Fruit fly (Drosophila melanogaster) whole organism, embryonic: ENCODE data around the gene CSN5.

Source experiments
- ATbp ChIP-seq: fragments of 200-800 bp; sonication (Bioruptor generic); optimal IDR thresholded peaks from 2 replicates; lab custom pipeline; 2017; ENCODE audit warnings: missing biosample characterization, mild to moderate bottlenecking, missing genetic modification characterization, missing genetic modification reagents
- B-H2 ChIP-seq: fragments of 200-800 bp; sonication (Bioruptor generic); optimal IDR thresholded peaks from 2 replicates; lab custom pipeline; 2018; ENCODE audit warnings: missing biosample characterization, mild to moderate bottlenecking, missing genetic modification characterization
- Bgb ChIP-seq: fragments of 200-800 bp; sonication (Bioruptor generic); IDR thresholded peaks from 2 replicates; pipeline ENCODE4 v1.3.6; 2022; ENCODE audit warnings: missing biosample characterization, missing genetic modification characterization; ENCODE audit not compliant: partially characterized antibody
- CG10209 ChIP-seq: fragments of 200-800 bp; sonication (Bioruptor generic); optimal IDR thresholded peaks from 3 replicates; lab custom pipeline; 2017; ENCODE audit warnings: missing biosample characterization, mild to moderate bottlenecking, missing genetic modification characterization, missing genetic modification reagents
- CG1024 ChIP-seq: fragments of 200-800 bp; sonication (Bioruptor generic); IDR thresholded peaks from 2 replicates; pipeline ENCODE4 v1.3.6; 2022; ENCODE audit warnings: missing biosample characterization, missing genetic modification characterization
- CG10267 ChIP-seq: fragments of 200-800 bp; sonication (Bioruptor generic); optimal IDR thresholded peaks from 2 replicates; lab custom pipeline; 2018; ENCODE audit warnings: missing biosample characterization, mild to moderate bottlenecking, missing genetic modification characterization, moderate library complexity
- CG12071 ChIP-seq: fragments of 200-800 bp; sonication (Bioruptor generic); optimal IDR thresholded peaks from 3 replicates; lab custom pipeline; 2018; ENCODE audit warnings: missing biosample characterization, mild to moderate bottlenecking, missing genetic modification characterization
- CG12219 ChIP-seq: fragments of 200-800 bp; sonication (Bioruptor generic); optimal IDR thresholded peaks from 3 replicates; lab custom pipeline; 2018; ENCODE audit warnings: missing biosample characterization, mild to moderate bottlenecking, missing genetic modification characterization
- CG12744 ChIP-seq: fragments of 200-800 bp; sonication (Bioruptor generic); optimal IDR thresholded peaks from 2 replicates; lab custom pipeline; 2016; ENCODE audit warnings: missing biosample characterization, missing genetic modification characterization
- CG14014 ChIP-seq: fragments of 200-800 bp; sonication (Bioruptor generic); IDR thresholded peaks from 2 replicates; pipeline ENCODE4 v1.3.6; 2022; ENCODE audit warnings: missing biosample characterization, missing genetic modification characterization
- CG14050 ChIP-seq: fragments of 200-800 bp; sonication (Bioruptor generic); IDR thresholded peaks from 3 replicates; pipeline ENCODE4 v1.3.6; 2022; ENCODE audit warnings: missing biosample characterization, missing genetic modification characterization
- CG15696 ChIP-seq: fragments of 200-800 bp; sonication (Bioruptor generic); optimal IDR thresholded peaks from 2 replicates; lab custom pipeline; 2019; ENCODE audit warnings: missing biosample characterization, mild to moderate bottlenecking, missing genetic modification characterization, moderate library complexity
- CG17385 ChIP-seq: fragments of 200-800 bp; sonication (Bioruptor generic); optimal IDR thresholded peaks from 3 replicates; lab custom pipeline; 2018; ENCODE audit warnings: missing biosample characterization, mild to moderate bottlenecking, missing genetic modification characterization
- CG17568 ChIP-seq: fragments of 200-800 bp; sonication (Bioruptor generic); optimal IDR thresholded peaks from 2 replicates; lab custom pipeline; 2018; ENCODE audit warnings: missing biosample characterization, mild to moderate bottlenecking, missing genetic modification characterization, moderate library complexity
- CG2129 ChIP-seq: fragments of 200-800 bp; sonication (Bioruptor generic); IDR thresholded peaks from 2 replicates; pipeline ENCODE4 v1.3.6; 2022; ENCODE audit warnings: missing biosample characterization, missing genetic modification characterization; ENCODE audit not compliant: partially characterized antibody
- CG2202 ChIP-seq: fragments of 200-800 bp; sonication (Bioruptor generic); optimal IDR thresholded peaks from 2 replicates; lab custom pipeline; 2018; ENCODE audit warnings: missing biosample characterization, mild to moderate bottlenecking, missing genetic modification characterization
- CG3163 ChIP-seq: fragments of 200-800 bp; sonication (Bioruptor generic); optimal IDR thresholded peaks from 3 replicates; lab custom pipeline; 2016; ENCODE audit warnings: missing biosample characterization, missing genetic modification characterization
- CG3281 ChIP-seq: fragments of 200-800 bp; sonication (Bioruptor generic); optimal IDR thresholded peaks from 3 replicates; lab custom pipeline; 2017; ENCODE audit warnings: missing biosample characterization, mild to moderate bottlenecking, missing genetic modification characterization
- CG4282 ChIP-seq: fragments of 200-800 bp; sonication (Bioruptor generic); optimal IDR thresholded peaks from 2 replicates; lab custom pipeline; 2016; ENCODE audit warnings: missing biosample characterization, missing genetic modification characterization
- CG6272 ChIP-seq: fragments of 200-800 bp; sonication (Bioruptor generic); IDR thresholded peaks from 2 replicates; pipeline ENCODE4 v1.3.6; 2022; ENCODE audit warnings: missing biosample characterization, missing genetic modification characterization
- CG6791 ChIP-seq: fragments of 200-800 bp; sonication (Bioruptor generic); IDR thresholded peaks from 3 replicates; pipeline ENCODE4 v1.3.6; 2022; ENCODE audit warnings: missing biosample characterization, missing genetic modification characterization; ENCODE audit not compliant: partially characterized antibody
- CG7271 ChIP-seq: fragments of 200-800 bp; sonication (Bioruptor generic); optimal IDR thresholded peaks from 2 replicates; lab custom pipeline; 2018; ENCODE audit warnings: missing biosample characterization, mild to moderate bottlenecking, missing genetic modification characterization, moderate library complexity
- CG9215 ChIP-seq: fragments of 200-800 bp; sonication (Bioruptor generic); IDR thresholded peaks from 2 replicates; pipeline ENCODE4 v1.3.6; 2022; ENCODE audit warnings: missing biosample characterization, missing genetic modification characterization
- Camta ChIP-seq: fragments of 200-800 bp; sonication (Bioruptor generic); optimal IDR thresholded peaks from 2 replicates; lab custom pipeline; 2016; ENCODE audit warnings: missing biosample characterization, missing genetic modification characterization
- D19A ChIP-seq: fragments of 200-800 bp; optimal IDR thresholded peaks from 3 replicates; lab custom pipeline; 2019; ENCODE audit warnings: missing biosample characterization, mild to moderate bottlenecking, missing genetic modification characterization, moderate library complexity
- Dref ChIP-seq: fragments of 200-800 bp; sonication (Bioruptor generic); IDR thresholded peaks from 2 replicates; pipeline ENCODE4 v1.3.6; 2022; ENCODE audit warnings: missing biosample characterization, missing genetic modification characterization
- ERR ChIP-seq: fragments of 200-800 bp; sonication (Bioruptor generic); optimal IDR thresholded peaks from 2 replicates; lab custom pipeline; 2016; ENCODE audit warnings: missing biosample characterization, missing genetic modification characterization
- MTF-1 ChIP-seq: fragments of 200-800 bp; sonication (Bioruptor generic); optimal IDR thresholded peaks from 2 replicates; lab custom pipeline; 2018; ENCODE audit warnings: missing biosample characterization, mild to moderate bottlenecking, missing genetic modification characterization, borderline replicate concordance
- NK7.1 ChIP-seq: fragments of 200-800 bp; sonication (Bioruptor generic); optimal IDR thresholded peaks from 3 replicates; lab custom pipeline; 2016; ENCODE audit warnings: missing biosample characterization, missing genetic modification characterization
- Pdp1 ChIP-seq, 2 experiments: fragments of 200-800 bp; sonication (Bioruptor generic); optimal IDR thresholded peaks; 3 replicates each; lab custom pipeline; 2016; ENCODE audit warnings: missing biosample characterization in 2 of 2, missing genetic modification characterization in 2 of 2, mild to moderate bottlenecking in 1 of 2, moderate library complexity in 1 of 2
- Trl ChIP-seq, 3 experiments: fragments of >200 bp in 2 of 3; fragments of 200-800 bp in 1 of 3; sonication (Bioruptor generic) in 1 of 3; optimal IDR thresholded peaks; 2 replicates in 1 of 3; 3 replicates in 2 of 3; lab custom pipeline; 2016 to 2017; ENCODE audit warnings: missing biosample characterization in 1 of 3, missing genetic modification characterization in 1 of 3
- ab ChIP-seq: fragments of 200-800 bp; sonication (Bioruptor generic); optimal IDR thresholded peaks from 2 replicates; lab custom pipeline; 2016; ENCODE audit warnings: missing biosample characterization, missing genetic modification characterization
- amos ChIP-seq: fragments of 200-800 bp; sonication (Bioruptor generic); IDR thresholded peaks from 2 replicates; pipeline ENCODE4 v1.3.6; 2022; ENCODE audit warnings: missing biosample characterization, missing genetic modification characterization; ENCODE audit not compliant: partially characterized antibody
- bowl ChIP-seq: fragments of 200-800 bp; sonication (Bioruptor generic); IDR thresholded peaks from 2 replicates; pipeline ENCODE4 v1.3.6; 2022; ENCODE audit warnings: missing biosample characterization, missing genetic modification characterization
- btn ChIP-seq: fragments of 200-800 bp; sonication (Bioruptor generic); optimal IDR thresholded peaks from 2 replicates; lab custom pipeline; 2016; ENCODE audit warnings: missing biosample characterization, missing genetic modification characterization
- cg ChIP-seq: fragments of 200-800 bp; sonication (Bioruptor generic); optimal IDR thresholded peaks from 3 replicates; lab custom pipeline; 2019; ENCODE audit warnings: missing biosample characterization, mild to moderate bottlenecking, missing genetic modification characterization, moderate library complexity
- eyg ChIP-seq: fragments of 200-800 bp; sonication (Bioruptor generic); optimal IDR thresholded peaks from 3 replicates; lab custom pipeline; 2016; ENCODE audit warnings: missing biosample characterization, missing genetic modification characterization
- gce ChIP-seq: fragments of 200-800 bp; sonication (Bioruptor generic); IDR thresholded peaks from 3 replicates; pipeline ENCODE4 v1.3.6; 2022; ENCODE audit warnings: missing biosample characterization, missing genetic modification characterization
- gsb-n ChIP-seq: fragments of 200-800 bp; sonication (Bioruptor generic); optimal IDR thresholded peaks from 3 replicates; lab custom pipeline; 2018; ENCODE audit warnings: missing biosample characterization, mild to moderate bottlenecking, missing genetic modification characterization
- inv ChIP-seq: fragments of 200-800 bp; sonication (Bioruptor generic); IDR thresholded peaks from 2 replicates; pipeline ENCODE4 v1.3.6; 2022; ENCODE audit warnings: missing biosample characterization, missing genetic modification characterization; ENCODE audit not compliant: partially characterized antibody
- oc ChIP-seq: fragments of 200-800 bp; sonication (Bioruptor generic); optimal IDR thresholded peaks from 2 replicates; lab custom pipeline; 2018; ENCODE audit warnings: missing biosample characterization, mild to moderate bottlenecking, missing genetic modification characterization, moderate library complexity
- p53 ChIP-seq: fragments of 200-800 bp; sonication (Bioruptor generic); optimal IDR thresholded peaks from 2 replicates; lab custom pipeline; 2016; ENCODE audit warnings: missing biosample characterization, missing genetic modification characterization
- pros ChIP-seq: fragments of 200-800 bp; sonication (Bioruptor generic); optimal IDR thresholded peaks from 3 replicates; lab custom pipeline; 2019; ENCODE audit warnings: missing biosample characterization, mild to moderate bottlenecking, missing genetic modification characterization, moderate library complexity
- row ChIP-seq: fragments of 200-800 bp; sonication (Bioruptor generic); IDR thresholded peaks from 3 replicates; pipeline ENCODE4 v1.3.6; 2022; ENCODE audit warnings: missing biosample characterization, missing genetic modification characterization
- sc ChIP-seq, 3 experiments: fragments of >200 bp in 2 of 3; fragments of 200-800 bp in 1 of 3; sonication (Bioruptor generic) in 1 of 3; optimal IDR thresholded peaks; 2 replicates in 2 of 3; 3 replicates in 1 of 3; lab custom pipeline; 2017; ENCODE audit warnings: mild to moderate bottlenecking in 1 of 3, missing biosample characterization in 1 of 3, missing genetic modification characterization in 1 of 3, missing genetic modification reagents in 1 of 3
- sisA ChIP-seq: fragments of 200-800 bp; sonication (Bioruptor generic); IDR thresholded peaks from 2 replicates; pipeline ENCODE4 v1.3.6; 2022; ENCODE audit warnings: missing biosample characterization, missing genetic modification characterization
- sna ChIP-seq: fragments of 200-800 bp; sonication (Bioruptor generic); IDR thresholded peaks from 2 replicates; pipeline ENCODE4 v1.3.6; 2022; ENCODE audit warnings: missing biosample characterization, missing genetic modification characterization; ENCODE audit not compliant: partially characterized antibody
- stwl ChIP-seq: fragments of 200-800 bp; sonication (Bioruptor generic); optimal IDR thresholded peaks from 3 replicates; lab custom pipeline; 2018; ENCODE audit warnings: missing biosample characterization, mild to moderate bottlenecking, missing genetic modification characterization, moderate library complexity
- sug ChIP-seq: fragments of 200-800 bp; optimal IDR thresholded peaks from 2 replicates; lab custom pipeline; 2019; ENCODE audit warnings: missing biosample characterization, mild to moderate bottlenecking, missing genetic modification characterization, moderate library complexity

CSN5 gene

dm6 chr3R:16496209-16496608 lies 26.3 kb downstream of the CSN5 start (continued):
- TF ChIP-seq CG12744 (GFP tag; lab: Kevin White, UChicago) (no peak), CG9215 (GFP tag; lab: Robert Waterston, UW) (no peak), CG6791 (GFP tag; lab: Robert Waterston, UW) (no peak), CG15696 (tag; lab: Kevin White, UChicago) (no peak), Bgb (GFP tag; lab: Robert Waterston, UW) (no peak), ERR (GFP tag; lab: Kevin White, UChicago) (no peak), CG10267 (tag; lab: Kevin White, UChicago) (peak; percentile 47), B-H2 (GFP tag; lab: Kevin White, UChicago) (no peak), bowl (GFP tag; lab: Robert Waterston, UW) (no peak), NK7.1 (no peak), ATbp (GFP tag; lab: Kevin White, UChicago) (peak; percentile 65), sug (tag; lab: Kevin White, UChicago) (no peak), row (GFP tag; lab: Robert Waterston, UW) (peak; percentile 56), CG12071 (peak; percentile 1), CG17385 (GFP tag; lab: Kevin White, UChicago) (peak; percentile 58), CG2129 (GFP tag; lab: Robert Waterston, UW) (no peak), MTF-1 (GFP tag; lab: Kevin White, UChicago) (no peak), Pdp1 (GFP tag; optimal IDR thresholded peaks at IDR 0.05; lab: Kevin White, UChicago) (no peak), CG17568 (no peak), Trl (optimal IDR thresholded peaks at IDR 0.05; lab: Kevin White, UChicago) (no peak), Trl (GFP tag; optimal IDR thresholded peaks at IDR 0.05; lab: Kevin White, UChicago) (no peak), p53 (no peak), Dref (no peak), eyg (GFP tag; lab: Kevin White, UChicago) (no peak), pros (GFP tag; lab: Kevin White, UChicago) (no peak), Camta (GFP tag; lab: Kevin White, UChicago) (no peak), CG14014 (GFP tag; lab: Robert Waterston, UW) (no peak), oc (tag; lab: Kevin White, UChicago) (no peak), cg (no peak), CG12219 (GFP tag; lab: Kevin White, UChicago) (peak; percentile 28), amos (no peak), gsb-n (tag; lab: Kevin White, UChicago) (peak; percentile 50), CG1024 (no peak), CG10209 (GFP tag; lab: Kevin White, UChicago) (no peak), inv (GFP tag; lab: Robert Waterston, UW) (no peak), CG14050 (GFP tag; lab: Robert Waterston, UW) (no peak; the same call in 2 of the 3 replicates), CG3163 (GFP tag; lab: Kevin White, UChicago) (no peak), sisA (peak; percentile 36), CG7271 (tag; lab: Kevin White, UChicago) (no peak), gce (GFP tag; lab: Robert Waterston, UW) (no peak), CG3281 (no peak), sc (optimal IDR thresholded peaks at IDR 0.05; lab: Kevin White, UChicago) (no peak), sc (GFP tag; optimal IDR thresholded peaks at IDR 0.05; lab: Kevin White, UChicago) (no peak), btn (no peak), D19A (tag; lab: Kevin White, UChicago) (peak; percentile 59), CG2202 (no peak), stwl (tag; lab: Kevin White, UChicago) (no peak), CG6272 (GFP tag; lab: Robert Waterston, UW) (no peak), sna (no peak), ab (GFP tag; lab: Kevin White, UChicago) (no peak), CG4282 (GFP tag; lab: Kevin White, UChicago) (no peak)
